Fruit fly (Drosophila melanogaster) whole organism, pupa: ENCODE data around the gene qtc.

ENCODE experiments used
- CG13204 ChIP-seq: fragments of 200-800 bp; sonication (Bioruptor generic); optimal IDR thresholded peaks from 2 replicates; lab custom pipeline; 2018; ENCODE audit warnings: missing biosample characterization, mild to moderate bottlenecking, missing genetic modification characterization, moderate library complexity
- CG32121 ChIP-seq: fragments of 200-800 bp; sonication (Bioruptor generic); IDR thresholded peaks from 2 replicates; pipeline ENCODE4 v1.3.6; 2022; ENCODE audit warnings: missing biosample characterization, missing genetic modification characterization
- CG34367 ChIP-seq: fragments of 200-800 bp; sonication (Bioruptor generic); optimal IDR thresholded peaks from 2 replicates; lab custom pipeline; 2018; ENCODE audit warnings: missing biosample characterization, mild to moderate bottlenecking, missing genetic modification characterization
- CG4496 ChIP-seq: fragments of 200-800 bp; sonication (Bioruptor generic); IDR thresholded peaks from 3 replicates; pipeline ENCODE4 v1.3.6; 2022; ENCODE audit warnings: missing biosample characterization, missing genetic modification characterization
- CG8159 ChIP-seq: fragments of 200-800 bp; sonication (Bioruptor generic); optimal IDR thresholded peaks from 3 replicates; lab custom pipeline; 2018; ENCODE audit warnings: missing biosample characterization, mild to moderate bottlenecking, missing genetic modification characterization, moderate library complexity
- CG9948 ChIP-seq: fragments of 200-800 bp; sonication (Bioruptor generic); optimal IDR thresholded peaks from 2 replicates; lab custom pipeline; 2018; ENCODE audit warnings: missing biosample characterization, mild to moderate bottlenecking, missing genetic modification characterization, moderate library complexity
- D1 ChIP-seq: fragments of 200-800 bp; sonication (Bioruptor generic); optimal IDR thresholded peaks from 2 replicates; lab custom pipeline; 2018; ENCODE audit warnings: missing biosample characterization, mild to moderate bottlenecking, missing genetic modification characterization, moderate library complexity
- EcR ChIP-seq: fragments of 200-800 bp; sonication (Bioruptor generic); optimal IDR thresholded peaks from 3 replicates; lab custom pipeline; 2019; ENCODE audit warnings: missing biosample characterization, missing genetic modification characterization, mild to moderate bottlenecking, moderate library complexity, missing genetic modification reagents
- Ets98B ChIP-seq: fragments of 200-800 bp; sonication (Bioruptor generic); IDR thresholded peaks from 2 replicates; pipeline ENCODE4 v1.3.6; 2022; ENCODE audit warnings: missing biosample characterization, missing genetic modification characterization
- Pif1B ChIP-seq: fragments of 200-800 bp; sonication (Bioruptor generic); optimal IDR thresholded peaks from 3 replicates; lab custom pipeline; 2016; ENCODE audit warnings: missing biosample characterization, missing genetic modification characterization
- Snoo ChIP-seq: fragments of 200-800 bp; sonication (Bioruptor generic); optimal IDR thresholded peaks from 3 replicates; lab custom pipeline; 2017; ENCODE audit warnings: missing biosample characterization, mild to moderate bottlenecking, missing genetic modification characterization, inconsistent platforms
- gl ChIP-seq: fragments of 200-800 bp; sonication (Bioruptor generic); optimal IDR thresholded peaks from 2 replicates; lab custom pipeline; 2018; ENCODE audit warnings: missing biosample characterization, mild to moderate bottlenecking, missing genetic modification characterization
- rn ChIP-seq: fragments of 200-800 bp; sonication (Bioruptor generic); IDR thresholded peaks from 2 replicates; pipeline ENCODE4 v1.3.6; 2022; ENCODE audit warnings: missing biosample characterization, missing genetic modification characterization

DNA sequence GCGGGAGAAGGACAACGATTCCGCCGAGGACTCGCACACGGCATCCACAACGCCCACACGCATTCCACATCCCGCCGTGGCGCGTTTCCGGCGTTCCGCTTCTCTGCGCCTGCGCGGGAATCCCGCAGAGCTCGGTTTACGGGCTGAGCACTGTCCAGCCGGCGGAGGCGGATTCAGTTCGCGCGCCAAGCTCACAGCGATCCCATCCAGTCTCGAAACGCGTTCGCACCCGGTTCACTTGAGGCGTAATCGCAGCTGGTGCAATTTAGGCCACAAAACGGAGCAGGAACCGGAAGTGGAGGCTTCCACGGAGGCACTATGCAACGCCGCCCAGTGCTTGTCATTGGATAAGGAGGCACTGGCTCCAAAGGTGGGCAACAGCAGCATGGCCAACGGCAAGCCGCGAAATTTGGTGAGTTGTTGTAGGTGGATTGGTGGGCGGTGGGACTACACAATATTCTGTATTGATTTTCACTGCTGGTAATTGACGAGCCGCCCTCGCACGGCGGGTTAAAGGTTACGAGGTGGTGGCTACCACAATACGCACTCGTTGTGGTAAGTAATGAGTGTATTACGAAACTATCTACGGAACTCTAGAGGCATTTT is 2.3 kb downstream of the qtc start:
- no peak for TF ChIP-seq CG4496 (GFP tag; lab: Robert Waterston, UW)
- no peak for TF ChIP-seq CG34367 (tag; lab: Kevin White, UChicago)
- no peak for TF ChIP-seq CG8159 (tag; lab: Kevin White, UChicago)
- no peak for TF ChIP-seq Ets98B (GFP tag; lab: Robert Waterston, UW)
- TF ChIP-seq Snoo (tag; lab: Kevin White, UChicago) = no peak
- TF ChIP-seq D1 (tag; lab: Kevin White, UChicago) = no peak
- TF ChIP-seq CG9948 (tag; lab: Kevin White, UChicago) = no peak
- TF ChIP-seq Pif1B (GFP tag; lab: Kevin White, UChicago) = no peak
- no peak for TF ChIP-seq gl (tag; lab: Kevin White, UChicago)
- no peak for TF ChIP-seq EcR (GFP tag; lab: Kevin White, UChicago)
- 0 out of 2 replicates have a peak, but pooled peaks have one; percentile 9 for TF ChIP-seq CG32121 (GFP tag; lab: Robert Waterston, UW)
- no peak for TF ChIP-seq CG13204 (GFP tag; lab: Kevin White, UChicago)
- TF ChIP-seq rn (GFP tag; lab: Robert Waterston, UW) = no peak
